Worm (Caenorhabditis elegans): ENCODE measurements around the gene taf-10.

taf-10 gene

DNA sequence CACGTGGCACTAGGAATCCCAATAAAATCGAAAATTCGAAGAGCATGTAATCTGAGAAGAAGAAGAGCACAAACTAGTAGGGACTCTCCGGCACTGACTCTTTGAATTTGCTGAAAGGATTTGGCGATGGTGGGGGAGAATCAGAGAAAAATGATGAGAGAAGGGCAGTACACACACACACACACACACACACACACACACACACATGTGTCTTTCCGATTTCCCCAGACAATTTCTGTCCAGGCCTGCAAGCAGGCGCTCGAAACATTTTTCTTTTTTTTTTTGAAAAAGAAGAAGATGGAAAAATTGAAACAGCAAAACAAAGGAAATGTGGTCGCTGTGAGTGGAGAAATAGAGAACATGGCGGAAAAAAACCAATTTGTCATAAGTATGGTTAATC, 43.2 kb downstream of the taf-10 start, which contains the start of gene tig-2:
TSS of gene tig-2 (minus strand) at position 87 of the 400 bp plus-strand sequence.
- TF ChIP-seq mml-1 (tag; optimal IDR thresholded peaks at IDR 0.05) (no peak), nhr-76 (tag; optimal IDR thresholded peaks at IDR 0.05) (no peak), nfya-1 (tag; optimal IDR thresholded peaks at IDR 0.05; ENCODE audit: insufficient read depth) (peak; percentile 27), nhr-237 (tag; optimal IDR thresholded peaks at IDR 0.05) (no peak), lin-39 (tag; optimal IDR thresholded peaks at IDR 0.05) (peak; percentile 36), hmg-11 (tag; optimal IDR thresholded peaks at IDR 0.05) (no peak)

DNA sequence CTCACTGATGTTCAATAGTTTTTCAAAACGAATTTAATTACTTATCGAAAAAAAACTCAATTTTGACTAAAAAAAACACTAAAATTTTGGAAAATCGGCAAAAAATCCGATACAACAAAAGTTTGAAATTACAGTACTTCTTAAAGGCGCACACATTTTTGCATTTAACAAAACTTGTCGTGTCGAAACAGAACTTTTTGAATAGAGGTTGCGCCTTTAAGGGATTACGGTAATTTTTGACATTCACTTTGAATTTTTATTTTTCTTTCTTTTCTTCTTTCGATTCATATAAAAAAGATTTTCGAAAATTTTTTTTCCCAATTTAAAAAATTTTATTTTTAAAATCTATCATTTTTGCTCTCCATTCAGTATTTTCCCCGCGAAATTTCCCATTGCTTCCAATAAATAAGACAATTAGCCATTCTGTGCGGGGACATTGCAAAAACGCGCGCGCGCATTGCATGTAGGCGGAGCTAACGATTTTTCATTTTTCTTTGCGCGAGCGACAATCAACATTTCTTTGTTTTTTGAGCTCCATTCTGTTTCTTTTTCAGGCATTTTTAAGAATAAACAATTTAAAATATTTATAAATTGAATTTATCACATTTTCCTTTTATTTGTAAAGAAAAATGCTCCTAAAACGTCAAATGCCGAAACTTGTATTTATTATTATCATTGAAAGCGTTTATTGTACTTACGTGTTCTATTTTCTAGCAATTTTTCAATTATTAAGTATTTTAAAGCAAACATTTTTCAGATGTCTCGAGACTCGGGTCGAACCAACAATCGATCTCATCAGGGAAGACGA, 44.5 kb downstream of the taf-10 start, which contains the start of gene F39G3.3:
TSS of gene F39G3.3 (plus strand) at position 758 of the 808 bp plus-strand sequence.
- TF ChIP-seq ztf-4 (tag; optimal IDR thresholded peaks at IDR 0.05) (no peak), unc-62 (GFP tag; optimal IDR thresholded peaks at IDR 0.05) (no peak), hmg-11 (tag; optimal IDR thresholded peaks at IDR 0.05) (peak; percentile 81), elt-2 (tag; optimal IDR thresholded peaks at IDR 0.05) (peak; percentile 33), pqm-1 (tag; optimal IDR thresholded peaks at IDR 0.05) (peak; percentile 4), skn-1 (tag; optimal IDR thresholded peaks at IDR 0.05) (peak; percentile 52), egl-27 (tag; optimal IDR thresholded peaks at IDR 0.05) (no peak), egl-5 (tag; optimal IDR thresholded peaks at IDR 0.05) (peak; percentile 80), daf-12 (tag; optimal IDR thresholded peaks at IDR 0.05) (no peak), nhr-23 (tag; optimal IDR thresholded peaks at IDR 0.05) (peak; percentile 45), ama-1 (optimal IDR thresholded peaks at IDR 0.05) (peak; percentile 24), pha-4 (tag; optimal IDR thresholded peaks at IDR 0.05) (peak; percentile 77), lin-39 (tag; optimal IDR thresholded peaks at IDR 0.05) (peak; percentile 94), lin-15B (tag; optimal IDR thresholded peaks at IDR 0.05) (peak; percentile 11), nhr-43 (tag; optimal IDR thresholded peaks at IDR 0.05; ENCODE audit: poor library complexity, severe bottlenecking) (peak; percentile 58), nfya-1 (tag; optimal IDR thresholded peaks at IDR 0.05; ENCODE audit: insufficient read depth) (peak; percentile 72)

- TF ChIP-seq nhr-25 (tag; optimal IDR thresholded peaks at IDR 0.05) (no peak), fos-1 (tag; optimal IDR thresholded peaks at IDR 0.05) (no peak), mml-1 (tag; optimal IDR thresholded peaks at IDR 0.05) (no peak), nhr-12 (tag; optimal IDR thresholded peaks at IDR 0.05) (no peak)
These were observed 47.0 kb downstream of the taf-10 start for ce11 chrV:4733952-4734351.

DNA sequence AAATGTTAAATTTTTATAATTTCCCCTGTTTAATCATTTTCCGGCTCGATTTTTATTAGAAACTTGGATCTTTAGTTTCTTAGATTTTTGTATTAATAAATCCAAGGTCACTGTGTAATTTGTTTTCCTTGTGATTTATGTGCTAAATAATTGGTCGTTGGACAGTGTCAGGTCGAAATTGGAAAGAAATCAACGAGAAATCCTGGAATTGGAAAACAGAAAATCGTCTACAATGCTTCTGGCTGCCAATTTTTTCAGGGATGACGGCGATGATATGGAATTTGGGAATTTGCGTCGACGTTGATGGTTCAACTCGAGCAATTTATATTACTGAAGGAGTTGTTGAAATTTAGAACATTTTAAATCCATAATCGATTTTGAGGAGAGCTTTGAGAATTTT, 47.7 kb downstream of the taf-10 start:
- no peak for TF ChIP-seq fkh-10 (GFP tag; optimal IDR thresholded peaks at IDR 0.05)
- TF ChIP-seq unc-39 (tag; optimal IDR thresholded peaks at IDR 0.05) = no peak
- no peak for TF ChIP-seq nhr-67 (tag; optimal IDR thresholded peaks at IDR 0.05)
- no peak for TF ChIP-seq ceh-28 (tag; optimal IDR thresholded peaks at IDR 0.05)
- TF ChIP-seq skn-1 (tag; optimal IDR thresholded peaks at IDR 0.05) = no peak
- TF ChIP-seq sea-2 (GFP tag; optimal IDR thresholded peaks at IDR 0.05) = no peak
- TF ChIP-seq mdl-1 (tag; optimal IDR thresholded peaks at IDR 0.05) = no peak
- no peak for TF ChIP-seq ztf-11 (tag; optimal IDR thresholded peaks at IDR 0.05)
- TF ChIP-seq nhr-43 (tag; optimal IDR thresholded peaks at IDR 0.05; ENCODE audit: poor library complexity, severe bottlenecking) = no peak
- no peak for TF ChIP-seq unc-62 (GFP tag; optimal IDR thresholded peaks at IDR 0.05)
- TF ChIP-seq elt-1 (tag; optimal IDR thresholded peaks at IDR 0.05) = no peak
- TF ChIP-seq snpc-4 (tag; optimal IDR thresholded peaks at IDR 0.05) = no peak
